Fruit fly (Drosophila melanogaster): ENCODE data around the gene CG43063.

DNA sequence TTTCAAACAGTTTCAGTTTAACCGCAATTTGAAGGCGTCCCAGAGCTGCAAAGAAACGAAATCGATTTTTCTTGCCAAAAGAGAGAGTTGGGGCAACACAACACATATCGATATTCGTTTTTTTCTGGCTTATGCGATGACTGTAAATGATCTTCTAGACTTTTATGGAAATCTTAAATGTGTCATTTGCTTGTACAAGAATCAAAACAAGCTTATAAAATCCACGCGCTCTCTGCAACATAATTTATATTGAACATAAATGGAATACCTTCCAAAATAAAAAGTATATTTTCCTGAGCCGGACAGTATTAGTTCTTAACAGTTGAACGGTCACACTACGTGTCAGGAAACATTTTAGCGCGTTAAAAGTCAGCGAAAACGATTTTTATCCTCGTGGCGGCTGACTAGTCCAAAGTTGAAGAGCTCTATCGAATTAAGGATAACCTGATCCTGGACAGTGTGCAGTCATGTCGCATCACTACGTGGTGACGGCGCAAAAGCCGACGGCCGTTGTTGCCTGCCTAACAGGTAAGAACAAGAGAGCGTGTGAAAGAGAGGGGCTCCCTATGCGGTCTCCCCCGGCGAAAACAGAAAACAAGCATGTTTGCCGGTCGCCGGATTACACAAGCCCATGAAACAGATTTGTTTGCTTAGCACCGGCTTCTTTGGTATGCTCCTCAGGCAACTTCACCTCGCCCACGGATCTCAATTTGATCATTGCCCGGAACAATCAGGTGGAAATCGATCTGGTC, 33.9 kb upstream of the CG43063 start, which contains the start of gene pic:
- TF ChIP-seq CG1620 (GFP tag; optimal IDR thresholded peaks at IDR 0.05) (no peak), CG7045 (GFP tag; optimal IDR thresholded peaks at IDR 0.05) (no peak), kay (GFP tag; ENCODE audit: borderline replicate concordance) (no peak), CG5204 (GFP tag; optimal IDR thresholded peaks at IDR 0.05) (no peak), CG14711 (tag; optimal IDR thresholded peaks at IDR 0.05) (peak; percentile 34), CG33017 (tag; optimal IDR thresholded peaks at IDR 0.05) (no peak), CG12768 (GFP tag; optimal IDR thresholded peaks at IDR 0.05) (no peak), CG7101 (tag; optimal IDR thresholded peaks at IDR 0.05) (no peak), tj (GFP tag; optimal IDR thresholded peaks at IDR 0.05) (peak; percentile 1), Clk (GFP tag; optimal IDR thresholded peaks at IDR 0.05) (no peak), bab1 (GFP tag; optimal IDR thresholded peaks at IDR 0.05) (peak; percentile 78), pad (GFP tag; optimal IDR thresholded peaks at IDR 0.05) (peak; percentile 2), cic (GFP tag; optimal IDR thresholded peaks at IDR 0.05) (no peak), toe (GFP tag; optimal IDR thresholded peaks at IDR 0.05) (no peak)
